Worm (Caenorhabditis elegans) whole organism, young adult: ENCODE results near the gene R11H6.4.

ENCODE experiments used
- B0035.1 ChIP-seq: sonication (generic microtip); optimal IDR thresholded peaks from 2 replicates; lab custom pipeline; 2016; ENCODE audit warnings: missing genetic modification characterization, mild to moderate bottlenecking, missing compliant biosample characterization, missing genotype, missing genetic modification reagents
- B0336.3 ChIP-seq: fragments of 200-800 bp; sonication (Bioruptor generic); IDR thresholded peaks from 2 replicates; pipeline ENCODE4 v1.3.6; 2022; ENCODE audit warnings: missing genetic modification characterization, missing compliant biosample characterization
- F10E7.11 ChIP-seq: sonication (generic microtip); optimal IDR thresholded peaks from 2 replicates; lab custom pipeline; 2017; ENCODE audit warnings: mild to moderate bottlenecking, missing genetic modification characterization, moderate library complexity, missing compliant biosample characterization
- F55B11.4 ChIP-seq: sonication (generic microtip); optimal IDR thresholded peaks from 2 replicates; lab custom pipeline; 2016; ENCODE audit warnings: missing compliant biosample characterization, missing genetic modification characterization, borderline replicate concordance; ENCODE audit not compliant: insufficient read depth
- F57C9.4 ChIP-seq: sonication (generic microtip); optimal IDR thresholded peaks from 2 replicates; lab custom pipeline; 2017; ENCODE audit warnings: mild to moderate bottlenecking, missing genetic modification characterization, missing compliant biosample characterization
- K11D2.4 ChIP-seq: fragments of 200-800 bp; sonication (Bioruptor generic); IDR thresholded peaks from 2 replicates; pipeline ENCODE4 v1.3.6; 2022; ENCODE audit warnings: missing genetic modification reagents, missing genetic modification characterization, missing compliant biosample characterization
- K12H6.12 ChIP-seq: fragments of 200-800 bp; sonication (Bioruptor generic); optimal IDR thresholded peaks from 2 replicates; lab custom pipeline; 2018; ENCODE audit warnings: mild to moderate bottlenecking, missing genetic modification characterization, missing compliant biosample characterization
- Y95B8A.8 ChIP-seq: fragments of 200-800 bp; sonication (Bioruptor generic); IDR thresholded peaks from 2 replicates; pipeline ENCODE4 v1.3.6; 2022; ENCODE audit warnings: missing genetic modification reagents, missing genetic modification characterization, missing compliant biosample characterization
- ZK185.1 ChIP-seq: sonication (generic microtip); optimal IDR thresholded peaks from 2 replicates; lab custom pipeline; 2016; ENCODE audit warnings: mild to moderate bottlenecking, missing genetic modification characterization, missing compliant biosample characterization; ENCODE audit not compliant: poor library complexity, severe bottlenecking
- ama-1 ChIP-seq, 3 experiments: fragments of 150-350 bp in 1 of 3; sonication (generic microtip) in 2 of 3; optimal IDR thresholded peaks; 2 replicates each; lab custom pipeline; 2014 to 2018; ENCODE audit warnings: missing biosample characterization in 2 of 3, missing genetic modification characterization in 2 of 3, missing genetic modification reagents in 2 of 3
- attf-5 ChIP-seq: fragments of 200-800 bp; sonication (Bioruptor generic); optimal IDR thresholded peaks from 2 replicates; lab custom pipeline; 2018; ENCODE audit warnings: mild to moderate bottlenecking, missing genetic modification characterization, missing compliant biosample characterization
- bed-2 ChIP-seq: fragments of 200-800 bp; sonication (Bioruptor generic); IDR thresholded peaks from 2 replicates; pipeline ENCODE4 v1.3.6; 2022; ENCODE audit warnings: missing genetic modification reagents, missing genetic modification characterization, missing compliant biosample characterization
- cebp-1 ChIP-seq, 2 experiments: fragments of 200-800 bp in 1 of 2; sonication (Bioruptor generic) in 1 of 2; sonication (generic microtip) in 1 of 2; IDR thresholded peaks in 1 of 2; optimal IDR thresholded peaks in 1 of 2; 2 replicates each; pipeline versions ENCODE4 v1.3.6 to Lab custom; 2017 to 2022; ENCODE audit warnings: missing compliant biosample characterization in 2 of 2, missing genetic modification characterization in 2 of 2, mild to moderate bottlenecking in 1 of 2, missing genetic modification reagents in 1 of 2, moderate library complexity in 1 of 2
- ceh-79 ChIP-seq: sonication (generic microtip); optimal IDR thresholded peaks from 2 replicates; lab custom pipeline; 2017; ENCODE audit warnings: mild to moderate bottlenecking, missing genetic modification characterization, missing compliant biosample characterization
- egl-44 ChIP-seq: fragments of 200-800 bp; sonication (Bioruptor generic); IDR thresholded peaks from 2 replicates; pipeline ENCODE4 v1.3.6; 2022; ENCODE audit warnings: missing genetic modification reagents, missing genetic modification characterization, missing compliant biosample characterization
- gei-17 ChIP-seq: fragments of 200-800 bp; sonication (Bioruptor generic); optimal IDR thresholded peaks from 2 replicates; lab custom pipeline; 2018; ENCODE audit warnings: mild to moderate bottlenecking, missing genetic modification characterization, missing compliant biosample characterization
- hlh-26 ChIP-seq: fragments of 200-800 bp; sonication (Bioruptor generic); conservative IDR thresholded peaks from 2 replicates; pipeline ENCODE4 v1.3.6; 2022; ENCODE audit warnings: missing genetic modification reagents, missing genetic modification characterization, missing compliant biosample characterization
- hmg-1.2 ChIP-seq: fragments of 200-800 bp; sonication (Bioruptor generic); IDR thresholded peaks from 2 replicates; pipeline ENCODE4 v1.3.6; 2022; ENCODE audit warnings: missing genetic modification reagents, missing genetic modification characterization, missing compliant biosample characterization
- lin-54 ChIP-seq: fragments of 200-800 bp; sonication (Bioruptor generic); optimal IDR thresholded peaks from 2 replicates; lab custom pipeline; 2018; ENCODE audit warnings: mild to moderate bottlenecking, missing genetic modification characterization, missing compliant biosample characterization
- mcd-1 ChIP-seq: fragments of 200-800 bp; sonication (Bioruptor generic); IDR thresholded peaks from 2 replicates; pipeline ENCODE4 v1.3.6; 2022; ENCODE audit warnings: missing genetic modification reagents, missing genetic modification characterization, missing compliant biosample characterization
- nfyb-1 ChIP-seq: fragments of 200-800 bp; sonication (Bioruptor generic); IDR thresholded peaks from 2 replicates; pipeline ENCODE4 v1.3.6; 2022; ENCODE audit warnings: missing genetic modification reagents, missing genetic modification characterization, missing compliant biosample characterization
- nhr-120 ChIP-seq: fragments of 200-800 bp; sonication (Bioruptor generic); IDR thresholded peaks from 2 replicates; pipeline ENCODE4 v1.3.6; 2022; ENCODE audit warnings: missing genetic modification characterization, missing compliant biosample characterization
- nhr-179 ChIP-seq: sonication (generic microtip); optimal IDR thresholded peaks from 2 replicates; lab custom pipeline; 2016; ENCODE audit warnings: mild to moderate bottlenecking, missing genetic modification characterization, missing compliant biosample characterization
- nhr-90 ChIP-seq: sonication (generic microtip); optimal IDR thresholded peaks from 2 replicates; lab custom pipeline; 2016; ENCODE audit warnings: missing genotype, mild to moderate bottlenecking, missing genetic modification characterization, missing compliant biosample characterization
- pbrm-1 ChIP-seq: fragments of 200-800 bp; sonication (Bioruptor generic); IDR thresholded peaks from 2 replicates; pipeline ENCODE4 v1.3.6; 2022; ENCODE audit warnings: missing genetic modification reagents, missing genetic modification characterization, missing compliant biosample characterization
- rec-8 ChIP-seq, 2 experiments: sonication (generic microtip); optimal IDR thresholded peaks; 2 replicates each; lab custom pipeline; 2016; ENCODE audit warnings: mild to moderate bottlenecking in 2 of 2, missing genetic modification characterization in 2 of 2, missing genetic modification reagents in 2 of 2, missing genotype in 2 of 2, missing biosample characterization in 1 of 2, missing compliant biosample characterization in 1 of 2, moderate library complexity in 1 of 2
- repo-1 ChIP-seq: sonication (generic microtip); optimal IDR thresholded peaks from 2 replicates; lab custom pipeline; 2017; ENCODE audit warnings: mild to moderate bottlenecking, missing genetic modification characterization, missing compliant biosample characterization
- rpc-1 ChIP-seq, 2 experiments: fragments of 150-350 bp in 1 of 2; sonication (generic microtip) in 1 of 2; optimal IDR thresholded peaks; 2 replicates each; lab custom pipeline; 2014 to 2018; ENCODE audit warnings: missing biosample characterization in 1 of 2, missing genetic modification characterization in 1 of 2, missing genetic modification reagents in 1 of 2, missing genotype in 1 of 2
- sea-2 ChIP-seq: fragments of 200-800 bp; sonication (Bioruptor generic); IDR thresholded peaks from 2 replicates; pipeline ENCODE4 v1.3.6; 2022; ENCODE audit warnings: missing genetic modification characterization, missing compliant biosample characterization
- somi-1 ChIP-seq: fragments of 200-800 bp; sonication (Bioruptor generic); optimal IDR thresholded peaks from 2 replicates; lab custom pipeline; 2018; ENCODE audit warnings: mild to moderate bottlenecking, missing genetic modification characterization, missing compliant biosample characterization
- unc-130 ChIP-seq: sonication (generic microtip); optimal IDR thresholded peaks from 2 replicates; lab custom pipeline; 2016; ENCODE audit warnings: missing genetic modification reagents, missing genetic modification characterization, missing compliant biosample characterization
- unc-62 ChIP-seq: fragments of 150-350 bp; optimal IDR thresholded peaks from 2 replicates; lab custom pipeline; 2014; ENCODE audit warnings: missing biosample characterization, missing genetic modification reagents, missing genetic modification characterization
- zfh-2 ChIP-seq: fragments of 200-800 bp; sonication (Bioruptor generic); conservative IDR thresholded peaks from 2 replicates; pipeline ENCODE4 v1.3.6; 2022; ENCODE audit warnings: missing genetic modification reagents, missing genetic modification characterization, missing compliant biosample characterization
- ztf-22 ChIP-seq: fragments of 200-800 bp; sonication (Bioruptor generic); optimal IDR thresholded peaks from 2 replicates; lab custom pipeline; 2018; ENCODE audit warnings: mild to moderate bottlenecking, missing genetic modification characterization, moderate library complexity, missing compliant biosample characterization
- ztf-3 ChIP-seq: fragments of 200-800 bp; sonication (Bioruptor generic); optimal IDR thresholded peaks from 2 replicates; lab custom pipeline; 2018; ENCODE audit warnings: mild to moderate bottlenecking, missing genetic modification characterization, missing compliant biosample characterization

Gene R11H6.4

ce11 chrV:14597005-14597680 lies 12.6 kb upstream of the R11H6.4 start, which contains the start of gene pes-9 (continued):
- TF ChIP-seq F57C9.4 (tag; lab: Kevin White, UChicago) (no peak), B0336.3 (GFP tag; lab: Robert Waterston, UW) (no peak), rpc-1 (optimal IDR thresholded peaks at IDR 0.05; lab: Kevin White, UChicago) (no peak), rpc-1 (tag; optimal IDR thresholded peaks at IDR 0.05; lab: Kevin White, UChicago) (no peak), zfh-2 (GFP tag; lab: Robert Waterston, UW) (no peak)

- TF ChIP-seq rec-8 (tag; optimal IDR thresholded peaks at IDR 0.05; lab: Kevin White, UChicago) (no peak), mcd-1 (GFP tag; lab: Robert Waterston, UW) (peak; percentile 68), nhr-120 (no peak), sea-2 (GFP tag; lab: Robert Waterston, UW) (no peak), ZK185.1 (no peak), cebp-1 (GFP tag; IDR thresholded peaks at IDR 0.05; lab: Robert Waterston, UW) (no peak), cebp-1 (tag; optimal IDR thresholded peaks at IDR 0.05; lab: Kevin White, UChicago) (peak; percentile 19), repo-1 (tag; lab: Kevin White, UChicago) (no peak), egl-44 (GFP tag; lab: Robert Waterston, UW) (no peak), gei-17 (no peak), F55B11.4 (no peak), B0035.1 (tag; lab: Kevin White, UChicago) (no peak), attf-5 (GFP tag; lab: Kevin White, UChicago) (peak; percentile 44), K11D2.4 (GFP tag; lab: Robert Waterston, UW) (no peak)
Observed at ce11 chrV:14597681-14598184, 12.0 kb upstream of the R11H6.4 start, which contains the start of gene R11H6.2. Gene R11H6.2, plus strand, starts transcription at chrV:14598006.

DNA sequence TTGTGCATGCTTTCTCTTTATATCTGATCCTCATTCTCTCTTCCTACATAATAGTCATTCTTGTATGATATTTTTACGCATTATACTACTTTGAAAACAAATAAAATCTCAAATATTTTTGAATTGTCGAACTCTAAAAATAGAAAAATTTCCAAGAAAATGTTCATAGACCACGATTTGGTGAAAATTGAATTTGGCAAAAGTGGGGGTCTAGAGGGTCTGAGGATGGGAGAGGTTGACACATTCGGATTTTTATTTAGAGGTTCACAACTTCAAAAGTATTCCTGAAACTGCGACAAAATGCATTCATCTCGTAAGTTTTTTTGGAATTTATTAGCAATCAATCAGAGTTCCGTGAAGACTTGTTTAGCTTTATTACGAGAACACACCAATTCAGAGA lies 9.8 kb upstream of the R11H6.4 start, which contains the start of gene glb-22:
glb-22 (plus strand) TSS at position 301 of the 400 bp plus-strand sequence.
- no peak for TF ChIP-seq ztf-3 (GFP tag; lab: Kevin White, UChicago)
- TF ChIP-seq unc-62 (GFP tag; lab: Kevin White, UChicago), result no peak
- no peak for TF ChIP-seq lin-54 (GFP tag; lab: Kevin White, UChicago)
- no peak for TF ChIP-seq somi-1
- no peak for TF ChIP-seq F10E7.11 (tag; lab: Kevin White, UChicago)
- no peak for TF ChIP-seq K12H6.12 (tag; lab: Kevin White, UChicago)
- no peak for TF ChIP-seq unc-130 (GFP tag; lab: Kevin White, UChicago)
- no peak for TF ChIP-seq Y95B8A.8 (GFP tag; lab: Robert Waterston, UW)
- no peak for TF ChIP-seq hlh-26 (GFP tag; lab: Robert Waterston, UW)
- TF ChIP-seq ztf-22 (GFP tag; lab: Kevin White, UChicago), result no peak
- no peak for TF ChIP-seq ceh-79
- TF ChIP-seq bed-2, result no peak
- no peak for TF ChIP-seq pbrm-1
- TF ChIP-seq nhr-179, result no peak
- TF ChIP-seq hmg-1.2 (GFP tag; lab: Robert Waterston, UW), result no peak
- no peak for TF ChIP-seq ama-1 (optimal IDR thresholded peaks at IDR 0.05; lab: Kevin White, UChicago)
- TF ChIP-seq ama-1 (GFP tag; optimal IDR thresholded peaks at IDR 0.05; lab: Kevin White, UChicago), result no peak
- no peak for TF ChIP-seq nhr-90 (tag; lab: Kevin White, UChicago)
- no peak for TF ChIP-seq nfyb-1 (GFP tag; lab: Robert Waterston, UW)
